Fruit fly (Drosophila melanogaster) S2 (cell line): ENCODE data around the gene vito.

Experiments used
- CG8478 ChIP-seq: fragments of >200 bp; optimal IDR thresholded peaks from 2 replicates; lab custom pipeline; 2018
- CTCF ChIP-seq, 2 experiments: fragments of >200 bp; optimal IDR thresholded peaks; 2 replicates each; lab custom pipeline; 2018

DNA sequence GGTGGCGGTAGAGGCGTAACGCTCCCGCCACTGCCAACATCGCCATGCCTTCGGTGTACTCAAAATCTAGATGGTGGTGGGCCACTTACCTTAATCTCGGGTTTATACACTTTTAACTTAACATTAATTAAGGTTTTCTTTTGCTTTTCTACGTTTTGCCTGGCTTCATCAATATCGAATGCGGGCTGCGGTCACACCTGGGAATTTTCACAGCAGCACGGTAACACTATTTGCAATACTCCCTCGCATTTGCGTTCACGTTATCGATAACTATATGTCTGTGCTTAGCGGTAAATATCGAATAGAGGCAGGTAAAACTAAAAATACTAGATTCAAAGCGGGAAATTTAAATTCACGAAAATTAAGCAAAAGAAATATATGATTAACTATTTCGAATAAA is 16.8 kb upstream of the vito start, which contains the start of gene Bre1:
- TF ChIP-seq CG8478 (lab: Kevin White, UChicago) (no peak), CTCF (optimal IDR thresholded peaks at IDR 0.05; lab: Kevin White, UChicago) (peak in 1 of 2 experiments; percentile 16)
